Fruit fly (Drosophila melanogaster) whole organism, embryonic: Measurements from ENCODE around the gene CG14273.

ENCODE experiments used
- B-H2 ChIP-seq: fragments of 200-800 bp; sonication (Bioruptor generic); optimal IDR thresholded peaks from 2 replicates; lab custom pipeline; 2018; ENCODE audit warnings: missing biosample characterization, mild to moderate bottlenecking, missing genetic modification characterization
- CG12391 ChIP-seq: fragments of 200-800 bp; sonication (Bioruptor generic); optimal IDR thresholded peaks from 3 replicates; lab custom pipeline; 2018; ENCODE audit warnings: missing biosample characterization, mild to moderate bottlenecking, missing genetic modification characterization, moderate library complexity
- CG13296 ChIP-seq: fragments of 200-800 bp; sonication (Bioruptor generic); optimal IDR thresholded peaks from 3 replicates; lab custom pipeline; 2018; ENCODE audit warnings: missing biosample characterization, mild to moderate bottlenecking, missing genetic modification characterization
- CG13894 ChIP-seq: fragments of 200-800 bp; sonication (Bioruptor generic); optimal IDR thresholded peaks from 3 replicates; lab custom pipeline; 2018; ENCODE audit warnings: missing biosample characterization, mild to moderate bottlenecking, missing genetic modification characterization, moderate library complexity
- CG14014 ChIP-seq: fragments of 200-800 bp; sonication (Bioruptor generic); IDR thresholded peaks from 2 replicates; pipeline ENCODE4 v1.3.6; 2022; ENCODE audit warnings: missing biosample characterization, missing genetic modification characterization
- CG14860 ChIP-seq: fragments of 200-800 bp; sonication (Bioruptor generic); IDR thresholded peaks from 3 replicates; pipeline ENCODE4 v1.3.6; 2022; ENCODE audit warnings: missing biosample characterization, missing genetic modification characterization; ENCODE audit not compliant: partially characterized antibody
- CG15514 ChIP-seq: fragments of 200-800 bp; sonication (Bioruptor generic); optimal IDR thresholded peaks from 3 replicates; lab custom pipeline; 2017; ENCODE audit warnings: missing biosample characterization, missing genetic modification characterization, mild to moderate bottlenecking, moderate library complexity, missing genetic modification reagents
- CG1603 ChIP-seq: fragments of 200-800 bp; sonication (Bioruptor generic); optimal IDR thresholded peaks from 2 replicates; lab custom pipeline; 2019; ENCODE audit warnings: missing biosample characterization, mild to moderate bottlenecking, missing genetic modification characterization, moderate library complexity
- CG2116 ChIP-seq: fragments of 200-800 bp; sonication (Bioruptor generic); optimal IDR thresholded peaks from 3 replicates; lab custom pipeline; 2018; ENCODE audit warnings: missing biosample characterization, mild to moderate bottlenecking, missing genetic modification characterization
- CG2129 ChIP-seq: fragments of 200-800 bp; sonication (Bioruptor generic); IDR thresholded peaks from 2 replicates; pipeline ENCODE4 v1.3.6; 2022; ENCODE audit warnings: missing biosample characterization, missing genetic modification characterization; ENCODE audit not compliant: partially characterized antibody
- CG2199 ChIP-seq: fragments of 200-800 bp; sonication (Bioruptor generic); IDR thresholded peaks from 3 replicates; pipeline ENCODE4 v1.3.6; 2022; ENCODE audit warnings: missing biosample characterization, missing genetic modification characterization
- CG30403 ChIP-seq: fragments of 200-800 bp; sonication (Bioruptor generic); optimal IDR thresholded peaks from 3 replicates; lab custom pipeline; 2016; ENCODE audit warnings: missing biosample characterization, missing genetic modification characterization
- CG3281 ChIP-seq: fragments of 200-800 bp; sonication (Bioruptor generic); optimal IDR thresholded peaks from 3 replicates; lab custom pipeline; 2017; ENCODE audit warnings: missing biosample characterization, mild to moderate bottlenecking, missing genetic modification characterization
- CG34224 ChIP-seq: fragments of 200-800 bp; sonication (Bioruptor generic); IDR thresholded peaks from 3 replicates; pipeline ENCODE4 v1.3.6; 2022; ENCODE audit warnings: missing biosample characterization, missing genetic modification characterization; ENCODE audit not compliant: partially characterized antibody
- CG4328 ChIP-seq: fragments of 200-800 bp; sonication (Bioruptor generic); optimal IDR thresholded peaks from 3 replicates; lab custom pipeline; 2017; ENCODE audit warnings: missing biosample characterization, missing genetic modification reagents, missing genetic modification characterization
- CG4730 ChIP-seq: fragments of 200-800 bp; sonication (Bioruptor generic); IDR thresholded peaks from 2 replicates; pipeline ENCODE4 v1.3.6; 2022; ENCODE audit warnings: missing biosample characterization, missing genetic modification characterization
- CG5245 ChIP-seq: fragments of 200-800 bp; sonication (Bioruptor generic); optimal IDR thresholded peaks from 3 replicates; lab custom pipeline; 2016; ENCODE audit warnings: missing biosample characterization, missing genetic modification characterization
- CG8281 ChIP-seq: fragments of 200-800 bp; sonication (Bioruptor generic); optimal IDR thresholded peaks from 2 replicates; lab custom pipeline; 2018; ENCODE audit warnings: missing biosample characterization, mild to moderate bottlenecking, missing genetic modification characterization, moderate library complexity
- CG9215 ChIP-seq: fragments of 200-800 bp; sonication (Bioruptor generic); IDR thresholded peaks from 2 replicates; pipeline ENCODE4 v1.3.6; 2022; ENCODE audit warnings: missing biosample characterization, missing genetic modification characterization
- Dip2 ChIP-seq: fragments of 200-800 bp; sonication (Bioruptor generic); IDR thresholded peaks from 2 replicates; pipeline ENCODE4 v1.3.6; 2022; ENCODE audit warnings: missing biosample characterization, missing genetic modification characterization
- Doc3 ChIP-seq: fragments of 200-800 bp; sonication (Bioruptor generic); IDR thresholded peaks from 3 replicates; pipeline ENCODE4 v1.3.6; 2022; ENCODE audit warnings: missing biosample characterization, missing genetic modification characterization; ENCODE audit not compliant: partially characterized antibody
- Dp ChIP-seq: fragments of 200-800 bp; sonication (Bioruptor generic); optimal IDR thresholded peaks from 2 replicates; lab custom pipeline; 2018; ENCODE audit warnings: missing biosample characterization, mild to moderate bottlenecking, missing genetic modification characterization, moderate library complexity
- Dref ChIP-seq: fragments of 200-800 bp; sonication (Bioruptor generic); IDR thresholded peaks from 2 replicates; pipeline ENCODE4 v1.3.6; 2022; ENCODE audit warnings: missing biosample characterization, missing genetic modification characterization
- Ets65A ChIP-seq: fragments of 200-800 bp; sonication (Bioruptor generic); peaks from one replicate; lab custom pipeline; 2016; ENCODE audit warnings: missing biosample characterization, missing genetic modification characterization
- Ets97D ChIP-seq: fragments of 200-800 bp; sonication (Bioruptor generic); optimal IDR thresholded peaks from 3 replicates; lab custom pipeline; 2016; ENCODE audit warnings: missing biosample characterization, missing genetic modification characterization
- Gsc ChIP-seq: fragments of 200-800 bp; sonication (Bioruptor generic); IDR thresholded peaks from 2 replicates; pipeline ENCODE4 v1.3.6; 2022; ENCODE audit warnings: missing biosample characterization, missing genetic modification characterization
- HmgD ChIP-seq: fragments of 200-800 bp; sonication (Bioruptor generic); optimal IDR thresholded peaks from 3 replicates; lab custom pipeline; 2016; ENCODE audit warnings: missing biosample characterization, missing genetic modification characterization
- HmgZ ChIP-seq: fragments of 200-800 bp; sonication (Bioruptor generic); optimal IDR thresholded peaks from 2 replicates; lab custom pipeline; 2018; ENCODE audit warnings: missing biosample characterization, mild to moderate bottlenecking, missing genetic modification characterization
- Hmx ChIP-seq: fragments of 200-800 bp; sonication (Bioruptor generic); optimal IDR thresholded peaks from 2 replicates; lab custom pipeline; 2016; ENCODE audit warnings: missing biosample characterization, missing genetic modification characterization
- MBD-R2 ChIP-seq: fragments of 200-800 bp; sonication (Bioruptor generic); IDR thresholded peaks from 2 replicates; pipeline ENCODE4 v1.3.6; 2022; ENCODE audit warnings: missing biosample characterization, missing genetic modification characterization
- MTF-1 ChIP-seq: fragments of 200-800 bp; sonication (Bioruptor generic); optimal IDR thresholded peaks from 2 replicates; lab custom pipeline; 2018; ENCODE audit warnings: missing biosample characterization, mild to moderate bottlenecking, missing genetic modification characterization, borderline replicate concordance
- Med ChIP-seq: fragments of 200-800 bp; sonication (Bioruptor generic); peaks from one replicate; lab custom pipeline; 2016; ENCODE audit warnings: missing biosample characterization, missing genetic modification characterization, mild to moderate bottlenecking, inconsistent platforms, moderate library complexity
- Myb ChIP-seq: fragments of 200-800 bp; sonication (Bioruptor generic); optimal IDR thresholded peaks from 2 replicates; lab custom pipeline; 2016; ENCODE audit warnings: missing biosample characterization, missing genetic modification characterization
- Oli ChIP-seq: fragments of 200-800 bp; sonication (Bioruptor generic); optimal IDR thresholded peaks from 2 replicates; lab custom pipeline; 2018; ENCODE audit warnings: missing biosample characterization, mild to moderate bottlenecking, missing genetic modification characterization, moderate library complexity
- Opbp ChIP-seq: fragments of 200-800 bp; sonication (Bioruptor generic); IDR thresholded peaks from 3 replicates; pipeline ENCODE4 v1.3.6; 2022; ENCODE audit warnings: missing biosample characterization, missing genetic modification characterization; ENCODE audit not compliant: partially characterized antibody
- YL-1 ChIP-seq: fragments of 200-800 bp; sonication (Bioruptor generic); optimal IDR thresholded peaks from 3 replicates; lab custom pipeline; 2017; ENCODE audit warnings: missing biosample characterization, mild to moderate bottlenecking, missing genetic modification characterization
- bbx ChIP-seq: fragments of 200-800 bp; sonication (Bioruptor generic); IDR thresholded peaks from 2 replicates; pipeline ENCODE4 v1.3.6; 2022; ENCODE audit warnings: missing biosample characterization, missing genetic modification characterization; ENCODE audit not compliant: partially characterized antibody
- dan ChIP-seq: fragments of 200-800 bp; sonication (Bioruptor generic); IDR thresholded peaks from 2 replicates; pipeline ENCODE4 v1.3.6; 2022; ENCODE audit warnings: missing biosample characterization, missing genetic modification characterization
- grau ChIP-seq: fragments of 200-800 bp; optimal IDR thresholded peaks from 3 replicates; lab custom pipeline; 2019; ENCODE audit warnings: missing biosample characterization, mild to moderate bottlenecking, missing genetic modification characterization, moderate library complexity
- her ChIP-seq: fragments of 200-800 bp; sonication (Bioruptor generic); optimal IDR thresholded peaks from 2 replicates; lab custom pipeline; 2016; ENCODE audit warnings: missing biosample characterization, missing genetic modification characterization
- insv ChIP-seq, 2 experiments: fragments of 200-800 bp; sonication (Bioruptor generic); optimal IDR thresholded peaks; 3 replicates each; lab custom pipeline; 2016 to 2018; ENCODE audit warnings: missing biosample characterization in 2 of 2, missing genetic modification characterization in 2 of 2
- jing ChIP-seq: fragments of 200-800 bp; sonication (Bioruptor generic); optimal IDR thresholded peaks from 2 replicates; lab custom pipeline; 2018; ENCODE audit warnings: missing biosample characterization, mild to moderate bottlenecking, missing genetic modification characterization
- pzg ChIP-seq: fragments of 200-800 bp; sonication (Bioruptor generic); optimal IDR thresholded peaks from 3 replicates; lab custom pipeline; 2018; ENCODE audit warnings: missing biosample characterization, mild to moderate bottlenecking, missing genetic modification characterization, moderate library complexity
- row ChIP-seq: fragments of 200-800 bp; sonication (Bioruptor generic); IDR thresholded peaks from 3 replicates; pipeline ENCODE4 v1.3.6; 2022; ENCODE audit warnings: missing biosample characterization, missing genetic modification characterization
- ssp ChIP-seq: fragments of 200-800 bp; sonication (Bioruptor generic); IDR thresholded peaks from 2 replicates; pipeline ENCODE4 v1.3.6; 2022; ENCODE audit warnings: missing biosample characterization, missing genetic modification characterization
- stwl ChIP-seq: fragments of 200-800 bp; sonication (Bioruptor generic); optimal IDR thresholded peaks from 3 replicates; lab custom pipeline; 2018; ENCODE audit warnings: missing biosample characterization, mild to moderate bottlenecking, missing genetic modification characterization, moderate library complexity
- sug ChIP-seq: fragments of 200-800 bp; optimal IDR thresholded peaks from 2 replicates; lab custom pipeline; 2019; ENCODE audit warnings: missing biosample characterization, mild to moderate bottlenecking, missing genetic modification characterization, moderate library complexity
- trem ChIP-seq: fragments of 200-800 bp; optimal IDR thresholded peaks from 3 replicates; lab custom pipeline; 2019; ENCODE audit warnings: missing biosample characterization, mild to moderate bottlenecking, missing genetic modification characterization, moderate library complexity
- vfl ChIP-seq: fragments of 200-800 bp; sonication (Bioruptor generic); optimal IDR thresholded peaks from 2 replicates; lab custom pipeline; 2016; ENCODE audit warnings: missing biosample characterization, missing genetic modification characterization
- zen2 ChIP-seq: fragments of 200-800 bp; sonication (Bioruptor generic); IDR thresholded peaks from 3 replicates; pipeline ENCODE4 v1.3.6; 2022; ENCODE audit warnings: missing biosample characterization, missing genetic modification characterization; ENCODE audit not compliant: partially characterized antibody

CG14273 gene

DNA sequence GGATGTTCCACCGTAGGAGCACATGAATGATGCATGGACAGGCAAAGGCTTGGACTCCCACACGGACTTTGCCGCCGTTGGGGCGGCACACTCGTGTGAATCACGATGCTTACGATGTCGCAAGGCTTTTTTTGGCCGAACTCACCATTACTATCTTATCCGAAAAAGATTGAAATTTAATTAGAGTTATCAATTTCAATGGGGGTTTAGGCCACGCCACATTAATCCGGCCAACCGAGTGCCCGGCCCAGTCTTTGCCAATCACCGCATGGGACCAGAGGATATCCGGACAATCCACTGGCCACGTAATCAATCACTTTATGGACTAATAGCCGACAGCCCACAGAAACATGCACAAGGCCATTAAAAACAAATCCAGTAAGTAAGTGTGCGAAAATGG, 29.8 kb downstream of the CG14273 start (continued):
- TF ChIP-seq CG13894 (tag; lab: Kevin White, UChicago) = no peak
- peak; percentile 64 for TF ChIP-seq Med
- TF ChIP-seq Ets65A = peak; percentile 58
- peak; percentile 23 for TF ChIP-seq sug (tag; lab: Kevin White, UChicago)
- TF ChIP-seq Doc3 (GFP tag; lab: Robert Waterston, UW) = no peak
- TF ChIP-seq bbx (GFP tag; lab: Robert Waterston, UW) = no peak
- TF ChIP-seq CG5245 (GFP tag; lab: Kevin White, UChicago) = no peak
- TF ChIP-seq CG14014 = no peak
- TF ChIP-seq CG4730 (GFP tag; lab: Robert Waterston, UW) = 0 out of 2 replicates have a peak, but pooled peaks have one; percentile 17
- no peak for TF ChIP-seq her (GFP tag; lab: Kevin White, UChicago)
- no peak for TF ChIP-seq CG2199
- TF ChIP-seq Hmx = no peak
- no peak for TF ChIP-seq MTF-1 (GFP tag; lab: Kevin White, UChicago)
- TF ChIP-seq ssp (GFP tag; lab: Robert Waterston, UW) = no peak
- TF ChIP-seq CG3281 (GFP tag; lab: Kevin White, UChicago) = no peak
- TF ChIP-seq CG9215 (GFP tag; lab: Robert Waterston, UW) = no peak
- TF ChIP-seq Dip2 (GFP tag; lab: Robert Waterston, UW) = no peak
- TF ChIP-seq Gsc (GFP tag; lab: Robert Waterston, UW) = no peak
- TF ChIP-seq B-H2 (GFP tag; lab: Kevin White, UChicago) = no peak
- TF ChIP-seq HmgZ (tag; lab: Kevin White, UChicago) = no peak
- no peak for TF ChIP-seq dan (GFP tag; lab: Robert Waterston, UW)

DNA sequence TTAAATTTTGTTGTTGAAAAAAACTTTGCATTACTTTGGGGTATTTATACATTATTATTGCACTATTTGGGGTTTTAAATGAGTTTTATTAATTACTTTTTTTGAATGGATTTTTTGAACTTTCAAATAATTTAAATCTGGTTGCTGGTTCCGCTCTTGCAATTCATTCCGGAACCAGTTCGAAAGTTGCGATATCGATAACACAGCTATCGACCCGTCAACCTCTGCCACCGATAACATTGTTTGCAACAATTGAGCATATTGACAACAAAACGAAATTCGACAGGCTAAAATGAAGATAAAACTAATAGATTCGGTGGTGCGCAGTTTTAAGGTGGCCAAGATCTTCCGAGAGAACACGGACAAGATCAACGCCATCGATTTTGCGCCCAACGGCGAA, 31.7 kb downstream of the CG14273 start, which contains the start of gene Wdr82:
Gene Wdr82, plus strand, starts transcription at position 227 of the 400 bp plus-strand sequence.
- TF ChIP-seq Opbp (GFP tag; lab: Robert Waterston, UW) (peak; percentile 71; the same call in 2 of the 3 replicates), CG12391 (tag; lab: Kevin White, UChicago) (no peak), zen2 (GFP tag; lab: Robert Waterston, UW) (peak; percentile 84), vfl (GFP tag; lab: Kevin White, UChicago) (no peak), CG1603 (tag; lab: Kevin White, UChicago) (peak; percentile 44), YL-1 (GFP tag; lab: Kevin White, UChicago) (peak; percentile 8), Med (peak; percentile 2), trem (tag; lab: Kevin White, UChicago) (peak; percentile 42), Dref (peak; percentile 85), CG8281 (tag; lab: Kevin White, UChicago) (peak; percentile 63), Dp (peak; percentile 84), CG14860 (GFP tag; lab: Robert Waterston, UW) (peak; percentile 62), stwl (tag; lab: Kevin White, UChicago) (peak; percentile 86), CG30403 (GFP tag; lab: Kevin White, UChicago) (no peak), pzg (peak; percentile 65), CG2129 (GFP tag; lab: Robert Waterston, UW) (peak; percentile 55; the same call in 1 of the 2 replicates), HmgD (GFP tag; lab: Kevin White, UChicago) (no peak), grau (tag; lab: Kevin White, UChicago) (peak; percentile 3), jing (GFP tag; lab: Kevin White, UChicago) (no peak), CG4328 (GFP tag; lab: Kevin White, UChicago) (no peak), CG13296 (no peak), CG34224 (GFP tag; lab: Robert Waterston, UW) (peak; percentile 93), CG2116 (GFP tag; lab: Kevin White, UChicago) (peak; percentile 61), Myb (GFP tag; lab: Kevin White, UChicago) (peak; percentile 52), MBD-R2 (GFP tag; lab: Robert Waterston, UW) (peak; percentile 77), Oli (tag; lab: Kevin White, UChicago) (no peak), Ets97D (GFP tag; lab: Kevin White, UChicago) (peak; percentile 7), insv (GFP tag; optimal IDR thresholded peaks at IDR 0.05; lab: Kevin White, UChicago) (no peak), CG15514 (peak; percentile 100), row (GFP tag; lab: Robert Waterston, UW) (peak; percentile 41; the same call in 1 of the 3 replicates)
